Worm (Caenorhabditis elegans): Measurements from ENCODE around the gene fdgt-1.

DNA sequence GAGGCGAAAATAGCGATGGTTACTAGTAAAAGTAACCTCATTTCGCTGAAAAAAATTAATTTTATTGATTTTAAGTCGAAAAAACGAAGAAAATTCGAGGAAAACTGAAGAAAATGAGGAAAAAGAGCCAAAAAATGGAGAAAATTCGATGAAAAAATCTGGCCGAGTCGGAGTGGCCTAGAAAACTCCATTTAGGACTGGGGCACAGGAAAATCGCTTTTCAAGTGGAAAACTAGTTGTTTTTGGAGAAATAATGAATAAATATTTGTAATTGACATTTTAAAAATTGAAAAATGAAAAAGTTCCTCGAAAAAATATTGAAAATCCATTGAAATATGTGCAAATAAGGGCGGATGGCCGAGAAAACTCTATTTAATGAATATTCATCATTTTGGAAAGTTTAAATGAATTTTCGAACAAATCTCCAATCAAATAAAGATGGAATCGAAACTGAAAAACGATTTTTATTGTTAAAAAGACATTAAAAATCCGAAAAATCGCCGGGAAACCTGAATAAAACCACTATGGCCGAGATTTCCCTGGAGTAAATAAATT is 4.0 kb upstream of the fdgt-1 start, which contains the start of gene emc-1:
- TF ChIP-seq him-1 (tag; optimal IDR thresholded peaks at IDR 0.05) (no peak), dao-5 (tag; optimal IDR thresholded peaks at IDR 0.05) (no peak), W03F9.2 (tag; optimal IDR thresholded peaks at IDR 0.05) (no peak)

All from whole organism, L4/young adult.